Comparison of ENCODE assay signal across 1 fruit fly cellular context in the genomic region with DNA sequence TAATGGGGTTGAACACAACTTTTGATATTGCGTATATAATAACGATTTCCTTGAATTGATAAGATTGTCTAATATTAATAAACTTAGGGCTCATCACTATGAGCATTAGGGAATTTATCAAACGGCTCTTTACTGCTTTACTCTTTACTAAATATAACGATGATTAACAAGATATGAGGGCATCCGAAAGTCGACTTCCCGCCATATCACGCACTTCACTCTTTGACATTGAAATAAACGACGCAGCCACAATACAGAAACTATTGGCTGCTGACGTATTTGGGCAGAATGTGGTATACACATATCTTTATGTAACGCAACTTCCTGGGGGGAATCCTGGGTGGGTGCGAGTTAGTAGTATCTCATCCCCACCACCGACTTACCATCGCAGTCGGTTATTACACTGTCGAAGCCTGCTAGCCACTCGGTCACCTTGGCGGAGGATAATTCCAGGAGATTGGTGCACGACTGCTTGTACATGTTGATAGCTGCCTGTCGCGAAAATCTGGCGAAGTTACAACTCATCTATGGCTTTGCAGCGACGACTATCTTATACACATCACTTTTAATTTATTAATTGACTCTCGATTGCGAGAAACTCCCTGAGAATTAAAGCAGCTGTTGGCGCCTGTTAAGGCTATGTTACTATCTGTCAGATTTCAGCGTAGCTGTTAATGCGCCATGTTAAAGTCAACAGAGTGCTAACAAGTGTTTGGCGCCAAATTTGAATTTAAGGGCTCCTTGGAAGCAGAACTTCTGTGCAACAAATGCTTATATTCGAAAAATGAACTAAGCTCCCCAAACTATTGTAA.
TF ChIP-seq lines count a peak whose summit lies in the region.

TSS of gene CG5567 (minus strand) at position 653 of the 812 bp plus-strand sequence.

TF ChIP-seq in whole organism, embryonic, 481 proteins besides CTCF, POLR2A, EP300 and RAD21 (continued from another document and continues in another):
- peak; percentile 2 for TF ChIP-seq bcd (GFP tag; optimal IDR thresholded peaks at IDR 0.05; lab: Kevin White, UChicago)
- no peak for TF ChIP-seq HLHmδ (GFP tag; optimal IDR thresholded peaks at IDR 0.05; lab: Kevin White, UChicago)
- TF ChIP-seq CG14667 (GFP tag; IDR thresholded peaks at IDR 0.05; lab: Robert Waterston, UW): no peak
- no peak for TF ChIP-seq cato (GFP tag; optimal IDR thresholded peaks at IDR 0.05; lab: Kevin White, UChicago; ENCODE audit: borderline replicate concordance)
- TF ChIP-seq CG17385 (GFP tag; optimal IDR thresholded peaks at IDR 0.05; lab: Kevin White, UChicago): peak; percentile 18
- TF ChIP-seq CG9727 (GFP tag; optimal IDR thresholded peaks at IDR 0.05; lab: Kevin White, UChicago): no peak
- no peak for TF ChIP-seq Nf-YA (GFP tag; IDR thresholded peaks at IDR 0.05; lab: Robert Waterston, UW)
- no peak for TF ChIP-seq CG12071 (GFP tag; optimal IDR thresholded peaks at IDR 0.05; lab: Kevin White, UChicago)
- peak in 1 of 2 experiments; percentile 93 for TF ChIP-seq Pdp1 (GFP tag; optimal IDR thresholded peaks at IDR 0.05; lab: Kevin White, UChicago)
- TF ChIP-seq CG17912 (GFP tag; optimal IDR thresholded peaks at IDR 0.05; lab: Kevin White, UChicago): no peak
- no peak for TF ChIP-seq TFAM (GFP tag; optimal IDR thresholded peaks at IDR 0.05; lab: Kevin White, UChicago)
- 0 out of 2 replicates have a peak, but pooled peaks have one; percentile 25 for TF ChIP-seq Atf6 (GFP tag; IDR thresholded peaks at IDR 0.05; lab: Robert Waterston, UW)
- no peak for TF ChIP-seq gfzf (GFP tag; optimal IDR thresholded peaks at IDR 0.05; lab: Kevin White, UChicago)
- TF ChIP-seq nmo (GFP tag; optimal IDR thresholded peaks at IDR 0.05; lab: Kevin White, UChicago): no peak
- TF ChIP-seq Tbp (GFP tag; optimal IDR thresholded peaks at IDR 0.05; lab: Kevin White, UChicago): no peak
- no peak for TF ChIP-seq Oaz (GFP tag; IDR thresholded peaks at IDR 0.05; lab: Robert Waterston, UW)
- TF ChIP-seq ci (GFP tag; IDR thresholded peaks at IDR 0.05; lab: Robert Waterston, UW): 0 out of 3 replicates have a peak, but pooled peaks have one; percentile 37
- TF ChIP-seq D19B (GFP tag; optimal IDR thresholded peaks at IDR 0.05; lab: Kevin White, UChicago): no peak
- TF ChIP-seq NFAT (GFP tag; IDR thresholded peaks at IDR 0.05; lab: Robert Waterston, UW): no peak
- no peak; the same call in 1 of the 2 replicates for TF ChIP-seq CG31441 (GFP tag; IDR thresholded peaks at IDR 0.05; lab: Robert Waterston, UW)
- no peak for TF ChIP-seq Lpt (GFP tag; optimal IDR thresholded peaks at IDR 0.05; lab: Kevin White, UChicago)
- TF ChIP-seq Meics (GFP tag; optimal IDR thresholded peaks at IDR 0.05; lab: Kevin White, UChicago): peak; percentile 34
- no peak for TF ChIP-seq vvl (GFP tag; IDR thresholded peaks at IDR 0.05; lab: Robert Waterston, UW)
- TF ChIP-seq chm (GFP tag; IDR thresholded peaks at IDR 0.05; lab: Robert Waterston, UW): no peak
- no peak for TF ChIP-seq C15 (GFP tag; IDR thresholded peaks at IDR 0.05; lab: Robert Waterston, UW)
- TF ChIP-seq crc (GFP tag; optimal IDR thresholded peaks at IDR 0.05; lab: Kevin White, UChicago): no peak
- TF ChIP-seq CG8290 (GFP tag; optimal IDR thresholded peaks at IDR 0.05; lab: Kevin White, UChicago): no peak
- peak in 1 of 2 experiments; percentile 33 for TF ChIP-seq CG8290 (tag; optimal IDR thresholded peaks at IDR 0.05; lab: Kevin White, UChicago)
- no peak for TF ChIP-seq maf-S (GFP tag; optimal IDR thresholded peaks at IDR 0.05; lab: Kevin White, UChicago)
- TF ChIP-seq her (GFP tag; optimal IDR thresholded peaks at IDR 0.05; lab: Kevin White, UChicago): no peak
- TF ChIP-seq unpg (GFP tag; optimal IDR thresholded peaks at IDR 0.05; lab: Kevin White, UChicago): no peak
- no peak for TF ChIP-seq CG14441 (GFP tag; IDR thresholded peaks at IDR 0.05; lab: Robert Waterston, UW)
- TF ChIP-seq CG3847 (GFP tag; IDR thresholded peaks at IDR 0.05; lab: Robert Waterston, UW): no peak
- TF ChIP-seq oc (tag; optimal IDR thresholded peaks at IDR 0.05; lab: Kevin White, UChicago): no peak
- TF ChIP-seq CG31224 (GFP tag; IDR thresholded peaks at IDR 0.05; lab: Robert Waterston, UW): no peak
- no peak for TF ChIP-seq CG6854 (GFP tag; optimal IDR thresholded peaks at IDR 0.05; lab: Kevin White, UChicago)
- TF ChIP-seq da (GFP tag; optimal IDR thresholded peaks at IDR 0.05; lab: Kevin White, UChicago): no peak
- no peak for TF ChIP-seq eyg (GFP tag; optimal IDR thresholded peaks at IDR 0.05; lab: Kevin White, UChicago)
- TF ChIP-seq Hr78 (GFP tag; optimal IDR thresholded peaks at IDR 0.05; lab: Kevin White, UChicago): peak in 1 of 2 experiments; percentile 88
- TF ChIP-seq CG1832 (GFP tag; optimal IDR thresholded peaks at IDR 0.05; lab: Kevin White, UChicago): no peak
- no peak for TF ChIP-seq CG10462 (GFP tag; optimal IDR thresholded peaks at IDR 0.05; lab: Kevin White, UChicago)
- TF ChIP-seq CG2120 (GFP tag; optimal IDR thresholded peaks at IDR 0.05; lab: Kevin White, UChicago): peak; percentile 58
- TF ChIP-seq CG2129 (GFP tag; IDR thresholded peaks at IDR 0.05; lab: Robert Waterston, UW; ENCODE audit: partially characterized antibody): no peak
- TF ChIP-seq crp (GFP tag; optimal IDR thresholded peaks at IDR 0.05; lab: Kevin White, UChicago): peak in 1 of 2 experiments; percentile 77
- no peak for TF ChIP-seq jumu (GFP tag; optimal IDR thresholded peaks at IDR 0.05; lab: Kevin White, UChicago)
- peak; percentile 15 for TF ChIP-seq CG13424 (tag; optimal IDR thresholded peaks at IDR 0.05; lab: Kevin White, UChicago)
- no peak for TF ChIP-seq CG17829 (tag; optimal IDR thresholded peaks at IDR 0.05; lab: Kevin White, UChicago)
- TF ChIP-seq CG4328 (GFP tag; optimal IDR thresholded peaks at IDR 0.05; lab: Kevin White, UChicago): no peak
- TF ChIP-seq B-H2 (GFP tag; optimal IDR thresholded peaks at IDR 0.05; lab: Kevin White, UChicago): no peak
- no peak for TF ChIP-seq cg (GFP tag; optimal IDR thresholded peaks at IDR 0.05; lab: Kevin White, UChicago)
- TF ChIP-seq NK7.1 (GFP tag; optimal IDR thresholded peaks at IDR 0.05; lab: Kevin White, UChicago): no peak
- no peak for TF ChIP-seq disco-r (GFP tag; optimal IDR thresholded peaks at IDR 0.05; lab: Kevin White, UChicago)
- TF ChIP-seq CG8765 (GFP tag; IDR thresholded peaks at IDR 0.05; lab: Robert Waterston, UW): no peak
- no peak for TF ChIP-seq Ets65A (GFP tag; lab: Kevin White, UChicago)
- TF ChIP-seq CG15601 (tag; optimal IDR thresholded peaks at IDR 0.05; lab: Kevin White, UChicago): no peak
- peak; percentile 12 for TF ChIP-seq CrebB (tag; optimal IDR thresholded peaks at IDR 0.05; lab: Kevin White, UChicago)
- TF ChIP-seq ro (GFP tag; IDR thresholded peaks at IDR 0.05; lab: Robert Waterston, UW): no peak
- TF ChIP-seq ftz-f1 (GFP tag; optimal IDR thresholded peaks at IDR 0.05; lab: Kevin White, UChicago): peak; percentile 88
- no peak for TF ChIP-seq CG1529 (GFP tag; optimal IDR thresholded peaks at IDR 0.05; lab: Kevin White, UChicago)
- no peak for TF ChIP-seq CG4854 (GFP tag; optimal IDR thresholded peaks at IDR 0.05; lab: Kevin White, UChicago)
- TF ChIP-seq Spps (tag; optimal IDR thresholded peaks at IDR 0.05; lab: Kevin White, UChicago): no peak
- TF ChIP-seq bbx (GFP tag; IDR thresholded peaks at IDR 0.05; lab: Robert Waterston, UW; ENCODE audit: partially characterized antibody): no peak
- no peak for TF ChIP-seq B-H1 (GFP tag; IDR thresholded peaks at IDR 0.05; lab: Robert Waterston, UW)
- TF ChIP-seq CG3726 (GFP tag; IDR thresholded peaks at IDR 0.05; lab: Robert Waterston, UW): no peak
- no peak for TF ChIP-seq CG17568 (GFP tag; optimal IDR thresholded peaks at IDR 0.05; lab: Kevin White, UChicago)
- TF ChIP-seq CG13287 (GFP tag; IDR thresholded peaks at IDR 0.05; lab: Robert Waterston, UW; ENCODE audit: partially characterized antibody): peak; percentile 26; the same call in 1 of the 2 replicates
- peak; percentile 47 for TF ChIP-seq CG18599 (GFP tag; optimal IDR thresholded peaks at IDR 0.05; lab: Kevin White, UChicago)
- no peak for TF ChIP-seq CG2202 (tag; optimal IDR thresholded peaks at IDR 0.05; lab: Kevin White, UChicago)
- TF ChIP-seq emc (GFP tag; optimal IDR thresholded peaks at IDR 0.05; lab: Kevin White, UChicago): no peak
- no peak for TF ChIP-seq cwo (GFP tag; optimal IDR thresholded peaks at IDR 0.05; lab: Kevin White, UChicago)
- TF ChIP-seq CG12236 (GFP tag; optimal IDR thresholded peaks at IDR 0.05; lab: Kevin White, UChicago): no peak
- TF ChIP-seq CG15269 (tag; optimal IDR thresholded peaks at IDR 0.05; lab: Kevin White, UChicago): peak; percentile 29
- TF ChIP-seq sim (GFP tag; IDR thresholded peaks at IDR 0.05; lab: Robert Waterston, UW): no peak
- no peak for TF ChIP-seq Ada2b (GFP tag; IDR thresholded peaks at IDR 0.05; lab: Robert Waterston, UW)
- TF ChIP-seq lola (GFP tag; optimal IDR thresholded peaks at IDR 0.05; lab: Kevin White, UChicago): no peak
- TF ChIP-seq tio (GFP tag; optimal IDR thresholded peaks at IDR 0.05; lab: Kevin White, UChicago): no peak
- no peak for TF ChIP-seq aop (GFP tag; IDR thresholded peaks at IDR 0.05; lab: Robert Waterston, UW)
- no peak for TF ChIP-seq CG9609 (GFP tag; optimal IDR thresholded peaks at IDR 0.05; lab: Kevin White, UChicago)
- no peak for TF ChIP-seq CG4707 (GFP tag; optimal IDR thresholded peaks at IDR 0.05; lab: Kevin White, UChicago)
- peak; percentile 42 for TF ChIP-seq lab (GFP tag; optimal IDR thresholded peaks at IDR 0.05; lab: Kevin White, UChicago)
- no peak for TF ChIP-seq danr (GFP tag; IDR thresholded peaks at IDR 0.05; lab: Robert Waterston, UW)
- TF ChIP-seq CG12744 (GFP tag; optimal IDR thresholded peaks at IDR 0.05; lab: Kevin White, UChicago): no peak
- TF ChIP-seq nom (GFP tag; optimal IDR thresholded peaks at IDR 0.05; lab: Kevin White, UChicago): no peak
- 0 out of 2 replicates have a peak, but pooled peaks have one; percentile 41 for TF ChIP-seq MBD-R2 (GFP tag; IDR thresholded peaks at IDR 0.05; lab: Robert Waterston, UW)
- no peak for TF ChIP-seq CG6765 (GFP tag; optimal IDR thresholded peaks at IDR 0.05; lab: Kevin White, UChicago)
- no peak for TF ChIP-seq Dip3 (GFP tag; optimal IDR thresholded peaks at IDR 0.05; lab: Kevin White, UChicago)
- no peak for TF ChIP-seq cas (GFP tag; IDR thresholded peaks at IDR 0.05; lab: Robert Waterston, UW)
- no peak for TF ChIP-seq ewg (GFP tag; optimal IDR thresholded peaks at IDR 0.05; lab: Kevin White, UChicago)
- no peak for TF ChIP-seq Ssrp (tag; optimal IDR thresholded peaks at IDR 0.05; lab: Kevin White, UChicago)
- no peak for TF ChIP-seq Eip74EF (GFP tag; optimal IDR thresholded peaks at IDR 0.05; lab: Kevin White, UChicago)
- TF ChIP-seq NC2α (GFP tag; optimal IDR thresholded peaks at IDR 0.05; lab: Kevin White, UChicago): no peak
- TF ChIP-seq CG7357 (GFP tag; IDR thresholded peaks at IDR 0.05; lab: Robert Waterston, UW): no peak
- TF ChIP-seq h (optimal IDR thresholded peaks at IDR 0.05; lab: Kevin White, UChicago): no peak
- no peak for TF ChIP-seq CG12942 (GFP tag; optimal IDR thresholded peaks at IDR 0.05; lab: Kevin White, UChicago)
- TF ChIP-seq cad (GFP tag; optimal IDR thresholded peaks at IDR 0.05; lab: Kevin White, UChicago): no peak
- TF ChIP-seq Sox102F (GFP tag; optimal IDR thresholded peaks at IDR 0.05; lab: Kevin White, UChicago): no peak
- TF ChIP-seq org-1 (GFP tag; optimal IDR thresholded peaks at IDR 0.05; lab: Kevin White, UChicago): no peak
- TF ChIP-seq CG18011 (GFP tag; optimal IDR thresholded peaks at IDR 0.05; lab: Kevin White, UChicago): no peak
- TF ChIP-seq Xbp1 (GFP tag; optimal IDR thresholded peaks at IDR 0.05; lab: Kevin White, UChicago): peak; percentile 2
- peak; percentile 17 for TF ChIP-seq CG12769 (tag; optimal IDR thresholded peaks at IDR 0.05; lab: Kevin White, UChicago)
- TF ChIP-seq shn (GFP tag; optimal IDR thresholded peaks at IDR 0.05; lab: Kevin White, UChicago): no peak
- TF ChIP-seq Poxn (GFP tag; IDR thresholded peaks at IDR 0.05; lab: Robert Waterston, UW): no peak
- TF ChIP-seq CG12659 (GFP tag; optimal IDR thresholded peaks at IDR 0.05; lab: Kevin White, UChicago): peak; percentile 20
- TF ChIP-seq dmrt11E (tag; optimal IDR thresholded peaks at IDR 0.05; lab: Kevin White, UChicago): no peak
- no peak for TF ChIP-seq tgo (GFP tag; IDR thresholded peaks at IDR 0.05; lab: Robert Waterston, UW)
- TF ChIP-seq wor (GFP tag; IDR thresholded peaks at IDR 0.05; lab: Robert Waterston, UW): no peak
- peak; percentile 18 for TF ChIP-seq stwl (tag; optimal IDR thresholded peaks at IDR 0.05; lab: Kevin White, UChicago)
- no peak for TF ChIP-seq CG10366 (GFP tag; IDR thresholded peaks at IDR 0.05; lab: Robert Waterston, UW)
- TF ChIP-seq CG13296 (GFP tag; optimal IDR thresholded peaks at IDR 0.05; lab: Kevin White, UChicago): no peak
- TF ChIP-seq CG2712 (tag; optimal IDR thresholded peaks at IDR 0.05; lab: Kevin White, UChicago): no peak
- peak; percentile 30 for TF ChIP-seq mam (GFP tag; optimal IDR thresholded peaks at IDR 0.05; lab: Kevin White, UChicago)
- TF ChIP-seq dysf (GFP tag; IDR thresholded peaks at IDR 0.05; lab: Robert Waterston, UW): peak; percentile 38; the same call in 1 of the 3 replicates
- no peak for TF ChIP-seq Hmr (GFP tag; optimal IDR thresholded peaks at IDR 0.05; lab: Kevin White, UChicago)
- TF ChIP-seq Bteb2 (GFP tag; optimal IDR thresholded peaks at IDR 0.05; lab: Kevin White, UChicago): no peak
- TF ChIP-seq CG31365 (tag; optimal IDR thresholded peaks at IDR 0.05; lab: Kevin White, UChicago): no peak
- TF ChIP-seq CG6683 (GFP tag; optimal IDR thresholded peaks at IDR 0.05; lab: Kevin White, UChicago): no peak
- no peak for TF ChIP-seq ham (GFP tag; IDR thresholded peaks at IDR 0.05; lab: Robert Waterston, UW)
- no peak for TF ChIP-seq CG12219 (GFP tag; optimal IDR thresholded peaks at IDR 0.05; lab: Kevin White, UChicago)
- no peak for TF ChIP-seq CG5245 (GFP tag; optimal IDR thresholded peaks at IDR 0.05; lab: Kevin White, UChicago)
- TF ChIP-seq HLH4C (GFP tag; IDR thresholded peaks at IDR 0.05; lab: Robert Waterston, UW; ENCODE audit: partially characterized antibody): no peak
- TF ChIP-seq CG2116 (GFP tag; optimal IDR thresholded peaks at IDR 0.05; lab: Kevin White, UChicago): peak; percentile 2
- no peak for TF ChIP-seq CG18476 (GFP tag; optimal IDR thresholded peaks at IDR 0.05; lab: Kevin White, UChicago)
- no peak for TF ChIP-seq ase (GFP tag; IDR thresholded peaks at IDR 0.05; lab: Robert Waterston, UW)
- TF ChIP-seq usp (GFP tag; optimal IDR thresholded peaks at IDR 0.05; lab: Kevin White, UChicago): no peak
- peak in 1 of 2 experiments; percentile 23 for TF ChIP-seq bsh (GFP tag; optimal IDR thresholded peaks at IDR 0.05; lab: Kevin White, UChicago)
- TF ChIP-seq CG34376 (GFP tag; optimal IDR thresholded peaks at IDR 0.05; lab: Kevin White, UChicago): peak; percentile 47
- peak; percentile 64 for TF ChIP-seq Fer1 (GFP tag; optimal IDR thresholded peaks at IDR 0.05; lab: Kevin White, UChicago)
